Worm (Caenorhabditis elegans): ENCODE data around the gene hpo-34.

- TF ChIP-seq ref-1 (GFP tag; conservative IDR thresholded peaks at IDR 0.05) (no peak), T22C8.4 (GFP tag; IDR thresholded peaks at IDR 0.05) (no peak), ztf-23 (GFP tag; IDR thresholded peaks at IDR 0.05) (no peak)
These were observed 14.7 kb upstream of the hpo-34 start, which contains the start of gene C35C5.8 for ce11 chrX:11533543-11534003.

All from whole organism, midembryonic.